Worm (Caenorhabditis elegans) whole organism, early embryonic: Measurements from ENCODE around the gene enu-3.6.

Experiments used
- B0310.2 ChIP-seq: sonication (generic microtip); optimal IDR thresholded peaks from 2 replicates; lab custom pipeline; 2016; ENCODE audit warnings: mild to moderate bottlenecking, missing genetic modification characterization, missing compliant biosample characterization
- F13C5.2 ChIP-seq: sonication (generic microtip); optimal IDR thresholded peaks from 2 replicates; lab custom pipeline; 2017; ENCODE audit warnings: mild to moderate bottlenecking, missing genetic modification characterization, inconsistent platforms, missing compliant biosample characterization
- ama-1 ChIP-seq: fragments of 150-350 bp; optimal IDR thresholded peaks from 2 replicates; lab custom pipeline; 2014
- ceh-13 ChIP-seq: fragments of 200-800 bp; sonication (Bioruptor generic); optimal IDR thresholded peaks from 2 replicates; lab custom pipeline; 2018; ENCODE audit warnings: mild to moderate bottlenecking, missing genetic modification characterization, missing compliant biosample characterization
- ceh-36 ChIP-seq: sonication (generic microtip); optimal IDR thresholded peaks from 2 replicates; lab custom pipeline; 2016; ENCODE audit warnings: missing genetic modification characterization, inconsistent platforms, missing compliant biosample characterization
- ets-7 ChIP-seq: sonication (generic microtip); optimal IDR thresholded peaks from 2 replicates; lab custom pipeline; 2016; ENCODE audit warnings: missing genotype, missing genetic modification characterization, missing compliant biosample characterization
- flt-1 ChIP-seq: fragments of 200-800 bp; sonication (Bioruptor generic); IDR thresholded peaks from 2 replicates; pipeline ENCODE4 v1.3.6; 2022; ENCODE audit warnings: missing genetic modification characterization, missing compliant biosample characterization
- hmbx-1 ChIP-seq: sonication (generic microtip); optimal IDR thresholded peaks from 2 replicates; lab custom pipeline; 2016; ENCODE audit warnings: mild to moderate bottlenecking, missing genetic modification characterization, missing compliant biosample characterization
- hmg-4 ChIP-seq: fragments of 200-800 bp; sonication (Bioruptor generic); optimal IDR thresholded peaks from 2 replicates; lab custom pipeline; 2018; ENCODE audit warnings: mild to moderate bottlenecking, missing genetic modification characterization, missing compliant biosample characterization
- sea-1 ChIP-seq: fragments of 200-800 bp; sonication (Bioruptor generic); conservative IDR thresholded peaks from 2 replicates; pipeline ENCODE4 v1.3.6; 2022; ENCODE audit warnings: missing genetic modification characterization, missing compliant biosample characterization

DNA sequence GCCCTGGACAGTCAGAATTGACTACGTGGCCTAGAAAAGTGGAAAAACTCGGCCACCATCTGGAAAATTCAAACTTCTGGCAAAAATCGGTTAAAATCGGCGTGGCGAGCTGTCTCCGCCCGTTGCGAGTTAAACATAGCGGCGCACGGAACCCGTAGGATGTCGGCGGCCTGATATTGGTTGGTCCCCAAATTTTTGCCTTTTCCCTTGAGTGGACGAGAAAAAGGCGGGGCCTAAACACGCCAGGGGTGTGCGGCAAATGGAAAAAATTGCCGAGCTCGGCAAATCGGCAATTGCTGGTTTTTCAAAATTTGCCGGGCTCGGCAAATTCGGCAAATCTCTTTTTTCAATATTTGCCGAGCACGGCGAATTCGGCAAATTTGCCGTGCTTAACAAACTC is 16.9 kb upstream of the enu-3.6 start:
- TF ChIP-seq ama-1 (lab: Kevin White, UChicago) (no peak), flt-1 (no peak), ceh-36 (tag; lab: Kevin White, UChicago) (no peak), hmbx-1 (tag; lab: Kevin White, UChicago) (no peak), sea-1 (GFP tag; lab: Robert Waterston, UW) (no peak), ets-7 (tag; lab: Kevin White, UChicago) (no peak), ceh-13 (GFP tag; lab: Kevin White, UChicago) (no peak), B0310.2 (tag; lab: Kevin White, UChicago) (no peak), F13C5.2 (tag; lab: Kevin White, UChicago) (no peak), hmg-4 (GFP tag; lab: Kevin White, UChicago) (no peak)
